Worm (Caenorhabditis elegans): ENCODE measurements around the gene dod-23.
A peak's percentile ranks its signal among the peaks of the same experiment; 100 is the strongest.

Gene dod-23

ce11 chrII:8442176-8442575 is 43.2 kb upstream of the dod-23 start (continued):
- TF ChIP-seq hmg-1.2 (GFP tag; IDR thresholded peaks at IDR 0.05) (peak; percentile 28; the same call in 1 of the 2 replicates), unc-62 (GFP tag; optimal IDR thresholded peaks at IDR 0.05) (no peak), ceh-91 (GFP tag; IDR thresholded peaks at IDR 0.05) (0 out of 2 replicates have a peak, but pooled peaks have one; percentile 16), dpl-1 (GFP tag; optimal IDR thresholded peaks at IDR 0.05) (peak; percentile 9), lin-54 (GFP tag; optimal IDR thresholded peaks at IDR 0.05) (peak; percentile 41), xnd-1 (tag; optimal IDR thresholded peaks at IDR 0.05) (peak; percentile 5), zim-3 (tag; optimal IDR thresholded peaks at IDR 0.05) (no peak), tbp1 (GFP tag; optimal IDR thresholded peaks at IDR 0.05) (peak; percentile 38), cebp-1 (GFP tag; IDR thresholded peaks at IDR 0.05) (peak; percentile 30; the same call in 1 of the 2 replicates), cebp-1 (tag; optimal IDR thresholded peaks at IDR 0.05) (peak; percentile 80), lsl-1 (GFP tag; optimal IDR thresholded peaks at IDR 0.05) (peak; percentile 67)

ce11 chrII:8441519-8441918 is 42.6 kb upstream of the dod-23 start:
- TF ChIP-seq F39B2.1 (GFP tag; IDR thresholded peaks at IDR 0.05) (peak; percentile 23; the same call in 1 of the 2 replicates), ztf-25 (GFP tag; IDR thresholded peaks at IDR 0.05) (peak; percentile 86; the same call in 1 of the 2 replicates), tbp1 (GFP tag; optimal IDR thresholded peaks at IDR 0.05) (peak; percentile 94), F55B11.4 (tag; optimal IDR thresholded peaks at IDR 0.05; ENCODE audit: borderline replicate concordance, insufficient read depth) (peak; percentile 15), ccch-3 (GFP tag; optimal IDR thresholded peaks at IDR 0.05) (no peak), K12H6.12 (tag; optimal IDR thresholded peaks at IDR 0.05) (no peak), ztf-3 (GFP tag; optimal IDR thresholded peaks at IDR 0.05) (peak; percentile 6), D2030.7 (GFP tag; IDR thresholded peaks at IDR 0.05) (no peak), madf-3 (GFP tag; IDR thresholded peaks at IDR 0.05) (0 out of 2 replicates have a peak, but pooled peaks have one; percentile 74), snpc-4 (GFP tag; optimal IDR thresholded peaks at IDR 0.05) (peak; percentile 59), snpc-4 (tag; optimal IDR thresholded peaks at IDR 0.05) (peak in 2 of 4 experiments; percentile 26 to 60), chd-7 (tag; optimal IDR thresholded peaks at IDR 0.05) (peak; percentile 61), ztf-28 (GFP tag; IDR thresholded peaks at IDR 0.05) (0 out of 2 replicates have a peak, but pooled peaks have one; percentile 25), Y95B8A.8 (GFP tag; IDR thresholded peaks at IDR 0.05) (no peak), rec-8 (tag; optimal IDR thresholded peaks at IDR 0.05) (peak; percentile 80 to 92), akir-1 (GFP tag; optimal IDR thresholded peaks at IDR 0.05) (no peak), mxl-1 (tag; optimal IDR thresholded peaks at IDR 0.05) (peak; percentile 86), nfyb-1 (GFP tag; IDR thresholded peaks at IDR 0.05) (peak; percentile 61), egl-44 (GFP tag; IDR thresholded peaks at IDR 0.05) (peak; percentile 84), nhr-120 (GFP tag; IDR thresholded peaks at IDR 0.05) (peak; percentile 98), atf-7 (tag; optimal IDR thresholded peaks at IDR 0.05) (peak; percentile 61), lir-1 (GFP tag; conservative IDR thresholded peaks at IDR 0.05) (no peak), madf-8 (GFP tag; conservative IDR thresholded peaks at IDR 0.05) (no peak; the same call in 1 of the 2 replicates), hlh-26 (GFP tag; conservative IDR thresholded peaks at IDR 0.05) (no peak), ets-4 (GFP tag; optimal IDR thresholded peaks at IDR 0.05) (no peak), tlf-1 (GFP tag; optimal IDR thresholded peaks at IDR 0.05) (peak; percentile 41), C06A6.2 (GFP tag; conservative IDR thresholded peaks at IDR 0.05) (0 out of 2 replicates have a peak, but pooled peaks have one; percentile 42), rcor-1 (GFP tag; IDR thresholded peaks at IDR 0.05) (peak; percentile 73), ceh-58 (GFP tag; IDR thresholded peaks at IDR 0.05) (peak; percentile 98), ceh-91 (GFP tag; IDR thresholded peaks at IDR 0.05) (no peak), mcd-1 (GFP tag; IDR thresholded peaks at IDR 0.05) (peak; percentile 53; the same call in 1 of the 2 replicates), let-607 (tag; optimal IDR thresholded peaks at IDR 0.05) (peak; percentile 32 to 36), B0035.1 (tag; optimal IDR thresholded peaks at IDR 0.05) (peak; percentile 69), madf-6 (GFP tag; IDR thresholded peaks at IDR 0.05) (peak; percentile 73), nfya-2 (GFP tag; IDR thresholded peaks at IDR 0.05) (no peak), F37B4.10 (GFP tag; IDR thresholded peaks at IDR 0.05) (0 out of 2 replicates have a peak, but pooled peaks have one; percentile 75), dpff-1 (tag; optimal IDR thresholded peaks at IDR 0.05) (peak; percentile 87)
